Fruit fly (Drosophila melanogaster): Measurements from ENCODE around the gene p130CAS.

p130CAS gene

DNA sequence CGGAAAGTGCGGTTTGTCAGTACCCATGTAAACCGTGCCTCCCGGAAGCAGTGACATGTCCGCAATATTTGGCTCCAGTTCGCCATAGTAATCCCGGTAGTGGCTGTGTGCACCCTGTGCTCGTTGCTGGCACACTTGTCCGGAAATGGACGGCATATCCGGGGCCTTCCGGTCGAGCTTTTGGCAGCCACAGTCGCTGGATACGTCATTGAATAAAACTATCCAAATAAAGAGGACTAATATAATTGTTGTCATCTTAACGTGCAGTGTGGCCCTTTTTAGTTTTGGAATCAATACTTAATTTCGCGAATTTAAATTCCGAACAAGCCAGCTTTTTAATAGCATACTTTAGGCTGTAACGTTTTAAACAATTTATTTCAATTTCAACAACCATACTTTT lies 23.3 kb downstream of the p130CAS start, which contains the start of gene CG7049 (continued):
- TF ChIP-seq gro (GFP tag; optimal IDR thresholded peaks at IDR 0.05) (no peak), sim (GFP tag; IDR thresholded peaks at IDR 0.05) (no peak), gfzf (GFP tag; optimal IDR thresholded peaks at IDR 0.05) (peak; percentile 72), CG3065 (GFP tag; optimal IDR thresholded peaks at IDR 0.05) (no peak), CG32767 (GFP tag; IDR thresholded peaks at IDR 0.05) (no peak), ERR (GFP tag; optimal IDR thresholded peaks at IDR 0.05) (no peak), esg (GFP tag; conservative IDR thresholded peaks at IDR 0.05) (no peak), hkb (optimal IDR thresholded peaks at IDR 0.05) (no peak), hkb (GFP tag; IDR thresholded peaks at IDR 0.05) (peak; percentile 42; the same call in 1 of the 2 replicates), CG17186 (GFP tag; optimal IDR thresholded peaks at IDR 0.05) (no peak), CG34376 (GFP tag; optimal IDR thresholded peaks at IDR 0.05) (no peak), grn (GFP tag; optimal IDR thresholded peaks at IDR 0.05) (no peak), Optix (GFP tag; IDR thresholded peaks at IDR 0.05) (no peak), Bteb2 (GFP tag; optimal IDR thresholded peaks at IDR 0.05) (no peak), Dll (GFP tag; IDR thresholded peaks at IDR 0.05; ENCODE audit: partially characterized antibody) (peak; percentile 47; the same call in 2 of the 4 replicates), CG14667 (GFP tag; IDR thresholded peaks at IDR 0.05) (no peak), her (GFP tag; optimal IDR thresholded peaks at IDR 0.05) (no peak), Med (GFP tag) (peak; percentile 84), croc (GFP tag; conservative IDR thresholded peaks at IDR 0.05) (no peak), otp (GFP tag; IDR thresholded peaks at IDR 0.05) (no peak), CG12104 (GFP tag; optimal IDR thresholded peaks at IDR 0.05) (no peak), CG10979 (tag; optimal IDR thresholded peaks at IDR 0.05) (no peak), cas (GFP tag; IDR thresholded peaks at IDR 0.05) (no peak), Spps (tag; optimal IDR thresholded peaks at IDR 0.05) (peak; percentile 2), CG18619 (GFP tag; optimal IDR thresholded peaks at IDR 0.05) (no peak), insv (GFP tag; optimal IDR thresholded peaks at IDR 0.05) (no peak), CG14965 (GFP tag; optimal IDR thresholded peaks at IDR 0.05; ENCODE audit: borderline replicate concordance) (no peak), stwl (tag; optimal IDR thresholded peaks at IDR 0.05) (peak; percentile 29), CG10209 (GFP tag; optimal IDR thresholded peaks at IDR 0.05) (no peak), NK7.1 (GFP tag; optimal IDR thresholded peaks at IDR 0.05) (no peak), ase (GFP tag; IDR thresholded peaks at IDR 0.05) (no peak), sr (GFP tag; IDR thresholded peaks at IDR 0.05) (no peak), Rx (GFP tag; IDR thresholded peaks at IDR 0.05) (no peak), Sin3A (optimal IDR thresholded peaks at IDR 0.05) (no peak), CG11560 (tag; IDR thresholded peaks at IDR 0.05) (no peak), pita (GFP tag; optimal IDR thresholded peaks at IDR 0.05) (no peak), fd3F (GFP tag; optimal IDR thresholded peaks at IDR 0.05) (no peak), Neu2 (GFP tag; optimal IDR thresholded peaks at IDR 0.05; ENCODE audit: borderline replicate concordance) (no peak), br (optimal IDR thresholded peaks at IDR 0.05) (no peak), CG18764 (GFP tag; optimal IDR thresholded peaks at IDR 0.05) (no peak), cad (GFP tag; optimal IDR thresholded peaks at IDR 0.05) (no peak), CG10147 (GFP tag; optimal IDR thresholded peaks at IDR 0.05) (peak; percentile 14), lola (GFP tag; optimal IDR thresholded peaks at IDR 0.05) (peak in 1 of 3 experiments; percentile 23), CG10321 (GFP tag; IDR thresholded peaks at IDR 0.05) (no peak), ab (GFP tag; optimal IDR thresholded peaks at IDR 0.05) (no peak), CG3847 (GFP tag; IDR thresholded peaks at IDR 0.05) (no peak), CG2116 (GFP tag; optimal IDR thresholded peaks at IDR 0.05) (no peak)

Data from whole organism, embryonic.